Worm (Caenorhabditis elegans): ENCODE data around the gene F55G7.1.

ce11 chrX:11924158-11924557 is at the start of gene F55G7.1:
- TF ChIP-seq ztf-4 (tag; optimal IDR thresholded peaks at IDR 0.05): peak; percentile 31
- no peak for TF ChIP-seq fkh-10 (GFP tag; optimal IDR thresholded peaks at IDR 0.05)
- TF ChIP-seq pag-3 (tag; optimal IDR thresholded peaks at IDR 0.05; ENCODE audit: borderline replicate concordance, insufficient read depth): no peak
- no peak for TF ChIP-seq aha-1 (tag; optimal IDR thresholded peaks at IDR 0.05)
- peak in 4 of 6 experiments; percentile 23 to 38 (median 26) for TF ChIP-seq elt-3 (tag; optimal IDR thresholded peaks at IDR 0.05)
- no peak for TF ChIP-seq unc-62 (GFP tag; optimal IDR thresholded peaks at IDR 0.05)
- TF ChIP-seq elt-2 (tag; optimal IDR thresholded peaks at IDR 0.05): no peak
- no peak for TF ChIP-seq nhr-11 (tag; optimal IDR thresholded peaks at IDR 0.05)
- no peak for TF ChIP-seq ztf-11 (tag; optimal IDR thresholded peaks at IDR 0.05)
- TF ChIP-seq fkh-8 (tag; optimal IDR thresholded peaks at IDR 0.05): no peak
- no peak for TF ChIP-seq nhr-28 (tag; optimal IDR thresholded peaks at IDR 0.05)
- TF ChIP-seq nhr-76 (tag; optimal IDR thresholded peaks at IDR 0.05): no peak

Measured in whole organism, L1 larva.